Worm (Caenorhabditis elegans) whole organism, late embryonic: ENCODE data around the gene F46C8.3.

Experiments used
- C38D4.7 ChIP-seq: fragments of 200-800 bp; sonication (Bioruptor generic); optimal IDR thresholded peaks from 2 replicates; lab custom pipeline; 2018; ENCODE audit warnings: mild to moderate bottlenecking, missing genetic modification characterization, moderate library complexity, missing compliant biosample characterization
- K02D7.2 ChIP-seq: sonication (generic microtip); optimal IDR thresholded peaks from 2 replicates; lab custom pipeline; 2017; ENCODE audit warnings: mild to moderate bottlenecking, missing genetic modification characterization, missing compliant biosample characterization
- K09A11.1 ChIP-seq: sonication (generic microtip); optimal IDR thresholded peaks from 2 replicates; lab custom pipeline; 2017; ENCODE audit warnings: antibody characterized with exemption, mild to moderate bottlenecking, missing genetic modification characterization, missing compliant biosample characterization; ENCODE audit not compliant: insufficient read depth
- T23F11.4 ChIP-seq: fragments of 200-800 bp; sonication (Bioruptor generic); optimal IDR thresholded peaks from 2 replicates; lab custom pipeline; 2018; ENCODE audit warnings: mild to moderate bottlenecking, missing genetic modification characterization, missing compliant biosample characterization
- Y22D7AL.16 ChIP-seq: sonication (generic microtip); optimal IDR thresholded peaks from 2 replicates; lab custom pipeline; 2016; ENCODE audit warnings: missing genetic modification characterization, missing compliant biosample characterization
- ahr-1 ChIP-seq: sonication (generic microtip); optimal IDR thresholded peaks from 2 replicates; lab custom pipeline; 2016; ENCODE audit warnings: missing genetic modification characterization, missing compliant biosample characterization
- ama-1 ChIP-seq: fragments of 150-350 bp; optimal IDR thresholded peaks from 2 replicates; lab custom pipeline; 2014
- ceh-18 ChIP-seq: sonication (generic microtip); optimal IDR thresholded peaks from 2 replicates; lab custom pipeline; 2016; ENCODE audit warnings: missing genetic modification characterization, missing compliant biosample characterization
- ceh-19 ChIP-seq: fragments of 200-800 bp; sonication (Bioruptor generic); optimal IDR thresholded peaks from 2 replicates; lab custom pipeline; 2018; ENCODE audit warnings: mild to moderate bottlenecking, missing genetic modification characterization, missing compliant biosample characterization
- ceh-2 ChIP-seq: sonication (generic microtip); optimal IDR thresholded peaks from 2 replicates; lab custom pipeline; 2016; ENCODE audit warnings: missing genotype, missing genetic modification characterization, missing compliant biosample characterization
- ceh-22 ChIP-seq: sonication (generic microtip); optimal IDR thresholded peaks from 2 replicates; lab custom pipeline; 2017; ENCODE audit warnings: missing biosample characterization, missing genetic modification characterization
- ceh-30 ChIP-seq: fragments of 150-350 bp; optimal IDR thresholded peaks from 2 replicates; lab custom pipeline; 2014; ENCODE audit warnings: missing biosample characterization, missing genetic modification characterization
- ceh-34 ChIP-seq: sonication (generic microtip); optimal IDR thresholded peaks from 2 replicates; lab custom pipeline; 2016; ENCODE audit warnings: mild to moderate bottlenecking, missing genetic modification characterization, missing compliant biosample characterization
- ceh-45 ChIP-seq: fragments of 200-800 bp; sonication (Bioruptor generic); IDR thresholded peaks from 2 replicates; pipeline ENCODE4 v1.3.6; 2022; ENCODE audit warnings: missing genetic modification reagents, missing genetic modification characterization, missing compliant biosample characterization
- ceh-48 ChIP-seq: sonication (generic microtip); optimal IDR thresholded peaks from 2 replicates; lab custom pipeline; 2016; ENCODE audit warnings: missing genetic modification characterization, inconsistent platforms, missing compliant biosample characterization
- ceh-6 ChIP-seq: fragments of 200-800 bp; sonication (Bioruptor generic); optimal IDR thresholded peaks from 2 replicates; lab custom pipeline; 2018; ENCODE audit warnings: mild to moderate bottlenecking, missing genetic modification characterization, missing compliant biosample characterization
- ceh-9 ChIP-seq: sonication (generic microtip); optimal IDR thresholded peaks from 2 replicates; lab custom pipeline; 2016; ENCODE audit warnings: mild to moderate bottlenecking, missing genetic modification characterization, inconsistent platforms, missing compliant biosample characterization
- che-1 ChIP-seq: sonication (generic microtip); optimal IDR thresholded peaks from 2 replicates; lab custom pipeline; 2016; ENCODE audit warnings: mild to moderate bottlenecking, missing genetic modification characterization, missing compliant biosample characterization
- dmd-4 ChIP-seq: sonication (generic microtip); optimal IDR thresholded peaks from 2 replicates; lab custom pipeline; 2016; ENCODE audit warnings: borderline replicate concordance, missing genetic modification characterization, missing compliant biosample characterization
- elt-2 ChIP-seq: sonication (generic microtip); optimal IDR thresholded peaks from 2 replicates; lab custom pipeline; 2016; ENCODE audit warnings: missing genetic modification reagents, missing genetic modification characterization, missing compliant biosample characterization
- elt-4 ChIP-seq: sonication (generic microtip); optimal IDR thresholded peaks from 2 replicates; lab custom pipeline; 2016; ENCODE audit warnings: missing genetic modification characterization, missing compliant biosample characterization
- ets-4 ChIP-seq: sonication (generic microtip); optimal IDR thresholded peaks from 2 replicates; lab custom pipeline; 2016; ENCODE audit warnings: missing genetic modification characterization, missing compliant biosample characterization
- fax-1 ChIP-seq: sonication (generic microtip); optimal IDR thresholded peaks from 2 replicates; lab custom pipeline; 2016; ENCODE audit warnings: missing genotype, missing genetic modification characterization, missing compliant biosample characterization
- fkh-6 ChIP-seq: sonication (generic microtip); optimal IDR thresholded peaks from 2 replicates; lab custom pipeline; 2016; ENCODE audit warnings: missing genetic modification characterization, missing compliant biosample characterization
- gmeb-2 ChIP-seq: sonication (generic microtip); optimal IDR thresholded peaks from 2 replicates; lab custom pipeline; 2016; ENCODE audit warnings: missing genetic modification characterization, inconsistent platforms, missing compliant biosample characterization
- hlh-13 ChIP-seq: fragments of 200-800 bp; sonication (Bioruptor generic); optimal IDR thresholded peaks from 2 replicates; lab custom pipeline; 2018; ENCODE audit warnings: mild to moderate bottlenecking, missing genetic modification characterization, missing compliant biosample characterization
- hlh-15 ChIP-seq: sonication (generic microtip); optimal IDR thresholded peaks from 2 replicates; lab custom pipeline; 2016; ENCODE audit warnings: missing genetic modification characterization, missing compliant biosample characterization
- hlh-8 ChIP-seq: sonication (generic microtip); optimal IDR thresholded peaks from 2 replicates; lab custom pipeline; 2016; ENCODE audit warnings: missing genotype, missing genetic modification characterization, missing compliant biosample characterization
- lim-6 ChIP-seq: sonication (generic microtip); optimal IDR thresholded peaks from 2 replicates; lab custom pipeline; 2016; ENCODE audit warnings: missing genetic modification characterization, missing compliant biosample characterization
- lin-11 ChIP-seq: fragments of 200-800 bp; sonication (Bioruptor generic); optimal IDR thresholded peaks from 2 replicates; lab custom pipeline; 2018; ENCODE audit warnings: mild to moderate bottlenecking, missing genetic modification characterization, missing compliant biosample characterization
- madf-2 ChIP-seq: sonication (generic microtip); optimal IDR thresholded peaks from 2 replicates; lab custom pipeline; 2017; ENCODE audit warnings: missing genetic modification characterization, missing compliant biosample characterization
- nhr-11 ChIP-seq: fragments of 150-350 bp; optimal IDR thresholded peaks from 2 replicates; lab custom pipeline; 2014; ENCODE audit warnings: missing biosample characterization, missing genetic modification characterization
- nhr-232 ChIP-seq: sonication (generic microtip); optimal IDR thresholded peaks from 2 replicates; lab custom pipeline; 2016; ENCODE audit warnings: missing genetic modification characterization, missing compliant biosample characterization
- npax-4 ChIP-seq: sonication (generic microtip); optimal IDR thresholded peaks from 2 replicates; lab custom pipeline; 2016; ENCODE audit warnings: missing genetic modification characterization, missing compliant biosample characterization
- odd-2 ChIP-seq: sonication (generic microtip); optimal IDR thresholded peaks from 2 replicates; lab custom pipeline; 2017; ENCODE audit warnings: antibody characterized with exemption, mild to moderate bottlenecking, missing genetic modification characterization, missing compliant biosample characterization
- pag-3 ChIP-seq: sonication (generic microtip); optimal IDR thresholded peaks from 2 replicates; lab custom pipeline; 2016; ENCODE audit warnings: missing compliant biosample characterization, missing genetic modification characterization, borderline replicate concordance
- pat-9 ChIP-seq: fragments of 200-800 bp; sonication (Bioruptor generic); optimal IDR thresholded peaks from 2 replicates; lab custom pipeline; 2018; ENCODE audit warnings: mild to moderate bottlenecking, missing genetic modification characterization, moderate library complexity, missing compliant biosample characterization
- pax-1 ChIP-seq: fragments of 150-350 bp; optimal IDR thresholded peaks from 2 replicates; lab custom pipeline; 2014; ENCODE audit warnings: missing biosample characterization, missing genetic modification characterization
- pha-2 ChIP-seq: sonication (generic microtip); optimal IDR thresholded peaks from 2 replicates; lab custom pipeline; 2017; ENCODE audit warnings: mild to moderate bottlenecking, missing genetic modification characterization, missing compliant biosample characterization
- pha-4 ChIP-seq: fragments of 150-350 bp; optimal IDR thresholded peaks from 2 replicates; lab custom pipeline; 2018; ENCODE audit warnings: missing biosample characterization, missing genetic modification reagents, missing genetic modification characterization
- pqm-1 ChIP-seq: sonication (generic microtip); optimal IDR thresholded peaks from 2 replicates; lab custom pipeline; 2016; ENCODE audit warnings: missing genetic modification characterization, missing compliant biosample characterization
- pros-1 ChIP-seq: fragments of 150-350 bp; optimal IDR thresholded peaks from 2 replicates; lab custom pipeline; 2014; ENCODE audit warnings: missing biosample characterization, missing genetic modification reagents, missing genetic modification characterization
- rnt-1 ChIP-seq: sonication (generic microtip); optimal IDR thresholded peaks from 2 replicates; lab custom pipeline; 2016; ENCODE audit warnings: missing genetic modification characterization, missing compliant biosample characterization
- sox-2 ChIP-seq: fragments of 200-800 bp; sonication (Bioruptor generic); IDR thresholded peaks from 2 replicates; pipeline ENCODE4 v1.3.6; 2022; ENCODE audit warnings: missing genetic modification reagents, missing genetic modification characterization, missing compliant biosample characterization
- sox-4 ChIP-seq: sonication (generic microtip); optimal IDR thresholded peaks from 2 replicates; lab custom pipeline; 2017; ENCODE audit warnings: mild to moderate bottlenecking, missing genetic modification characterization, inconsistent platforms, missing compliant biosample characterization
- tbx-7 ChIP-seq: sonication (generic microtip); optimal IDR thresholded peaks from 2 replicates; lab custom pipeline; 2016; ENCODE audit warnings: missing genotype, missing genetic modification characterization, missing compliant biosample characterization
- ttx-3 ChIP-seq: sonication (generic microtip); optimal IDR thresholded peaks from 2 replicates; lab custom pipeline; 2016; ENCODE audit warnings: missing genetic modification reagents, missing genetic modification characterization, missing compliant biosample characterization
- unc-3 ChIP-seq, 2 experiments: fragments of 200-800 bp in 1 of 2; sonication (Bioruptor generic) in 1 of 2; sonication (generic microtip) in 1 of 2; conservative IDR thresholded peaks in 1 of 2; optimal IDR thresholded peaks in 1 of 2; 2 replicates each; pipeline versions ENCODE4 v1.3.6 to Lab custom; 2016 to 2022; ENCODE audit warnings: missing compliant biosample characterization in 2 of 2, missing genetic modification characterization in 2 of 2, missing genetic modification reagents in 1 of 2
- unc-55 ChIP-seq: sonication (generic microtip); optimal IDR thresholded peaks from 2 replicates; lab custom pipeline; 2017; ENCODE audit warnings: missing biosample characterization, missing genetic modification reagents, missing genetic modification characterization
- unc-86 ChIP-seq: sonication (generic microtip); optimal IDR thresholded peaks from 2 replicates; lab custom pipeline; 2016; ENCODE audit warnings: missing genetic modification characterization, missing compliant biosample characterization
- zip-5 ChIP-seq: sonication (generic microtip); optimal IDR thresholded peaks from 2 replicates; lab custom pipeline; 2016; ENCODE audit warnings: missing genetic modification characterization, missing compliant biosample characterization
- ztf-16 ChIP-seq: sonication (generic microtip); optimal IDR thresholded peaks from 2 replicates; lab custom pipeline; 2017; ENCODE audit warnings: missing genetic modification characterization, missing compliant biosample characterization

F46C8.3 gene

DNA sequence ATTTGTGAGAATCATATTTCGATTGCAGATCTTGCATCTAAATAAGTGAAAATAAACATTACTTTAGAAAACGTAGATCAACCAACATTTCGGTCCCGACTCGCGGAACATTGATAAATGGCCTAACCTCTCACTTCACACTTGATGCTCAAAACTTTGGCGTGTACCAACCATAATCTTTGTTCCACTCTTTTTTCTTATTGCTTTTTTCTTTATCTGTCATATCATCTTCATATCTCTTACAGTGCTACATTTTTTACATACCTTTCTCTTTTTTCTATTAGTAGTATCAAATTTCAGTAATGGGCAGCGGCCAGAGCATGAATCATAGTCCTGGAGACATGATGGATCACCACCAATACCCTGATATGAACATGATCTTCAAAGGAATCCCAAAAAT is at the start of gene F46C8.3:
F46C8.3 (plus strand) TSS at position 301 of the 400 bp plus-strand sequence.
- no peak for TF ChIP-seq unc-3 (GFP tag; conservative IDR thresholded peaks at IDR 0.05; lab: Robert Waterston, UW)
- no peak for TF ChIP-seq unc-3 (tag; optimal IDR thresholded peaks at IDR 0.05; lab: Kevin White, UChicago)

DNA sequence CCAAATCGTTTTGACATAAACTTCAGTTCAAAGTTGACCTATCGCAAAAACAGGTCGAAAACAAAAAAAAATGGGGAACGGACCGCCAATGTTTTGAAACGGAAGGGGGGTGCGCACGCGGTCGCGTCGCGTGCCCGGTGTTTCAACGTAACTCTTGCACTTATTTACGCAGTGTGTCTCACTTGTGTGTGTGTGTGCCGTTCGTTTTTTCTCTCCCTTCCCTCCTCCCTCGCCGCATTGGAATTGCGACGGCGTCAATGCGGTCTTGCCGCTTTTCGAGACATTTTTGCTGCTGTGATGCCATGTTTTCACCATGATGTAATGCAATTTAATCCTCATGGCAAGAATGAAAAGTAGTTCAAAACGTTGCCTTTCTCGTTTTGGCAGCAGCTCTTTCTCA is 46.9 kb upstream of the F46C8.3 start:
- TF ChIP-seq ama-1 (no peak), lin-11 (tag; lab: Kevin White, UChicago) (no peak), pqm-1 (tag; lab: Kevin White, UChicago) (no peak), tbx-7 (tag; lab: Kevin White, UChicago) (no peak), ztf-16 (tag; lab: Kevin White, UChicago) (no peak), pat-9 (tag; lab: Kevin White, UChicago) (peak; percentile 8), fax-1 (tag; lab: Kevin White, UChicago) (no peak), C38D4.7 (no peak), ceh-9 (tag; lab: Kevin White, UChicago) (no peak), nhr-232 (no peak), unc-55 (GFP tag; lab: Kevin White, UChicago) (no peak), ceh-45 (no peak), ahr-1 (tag; lab: Kevin White, UChicago) (no peak), zip-5 (tag; lab: Kevin White, UChicago) (no peak), hlh-8 (tag; lab: Kevin White, UChicago) (no peak), rnt-1 (tag; lab: Kevin White, UChicago) (peak; percentile 38), ceh-18 (no peak), nhr-11 (no peak), fkh-6 (tag; lab: Kevin White, UChicago) (no peak), ceh-34 (no peak), ttx-3 (no peak), ceh-6 (GFP tag; lab: Kevin White, UChicago) (no peak), pha-2 (no peak), elt-4 (no peak), ceh-30 (tag; lab: Kevin White, UChicago) (no peak), unc-86 (tag; lab: Kevin White, UChicago) (no peak), npax-4 (tag; lab: Kevin White, UChicago) (no peak), Y22D7AL.16 (no peak), pax-1 (tag; lab: Kevin White, UChicago) (no peak), sox-4 (tag; lab: Kevin White, UChicago) (no peak), odd-2 (no peak), T23F11.4 (GFP tag; lab: Kevin White, UChicago) (no peak), ceh-2 (tag; lab: Kevin White, UChicago) (no peak), K09A11.1 (peak; percentile 36), lim-6 (tag; lab: Kevin White, UChicago) (no peak), pag-3 (no peak), madf-2 (tag; lab: Kevin White, UChicago) (no peak), ceh-22 (no peak), K02D7.2 (tag; lab: Kevin White, UChicago) (no peak), pros-1 (tag; lab: Kevin White, UChicago) (no peak), dmd-4 (tag; lab: Kevin White, UChicago) (no peak), hlh-13 (GFP tag; lab: Kevin White, UChicago) (no peak), hlh-15 (no peak), pha-4 (tag; lab: Kevin White, UChicago) (no peak), ceh-19 (peak; percentile 46), gmeb-2 (no peak), sox-2 (no peak), ets-4 (tag; lab: Kevin White, UChicago) (no peak), che-1 (no peak), elt-2 (tag; lab: Kevin White, UChicago) (no peak), ceh-48 (tag; lab: Kevin White, UChicago) (no peak)
